Worm (Caenorhabditis elegans) whole organism, early embryonic: ENCODE data around the gene D1086.9.

Source experiments
- F13C5.2 ChIP-seq: sonication (generic microtip); optimal IDR thresholded peaks from 2 replicates; lab custom pipeline; 2017; ENCODE audit warnings: mild to moderate bottlenecking, missing genetic modification characterization, inconsistent platforms, missing compliant biosample characterization
- aly-1 ChIP-seq: sonication (generic microtip); optimal IDR thresholded peaks from 2 replicates; lab custom pipeline; 2016; ENCODE audit warnings: missing genetic modification characterization, missing compliant biosample characterization
- ama-1 ChIP-seq: fragments of 150-350 bp; optimal IDR thresholded peaks from 2 replicates; lab custom pipeline; 2014
- ceh-36 ChIP-seq: sonication (generic microtip); optimal IDR thresholded peaks from 2 replicates; lab custom pipeline; 2016; ENCODE audit warnings: missing genetic modification characterization, inconsistent platforms, missing compliant biosample characterization
- ets-7 ChIP-seq: sonication (generic microtip); optimal IDR thresholded peaks from 2 replicates; lab custom pipeline; 2016; ENCODE audit warnings: missing genotype, missing genetic modification characterization, missing compliant biosample characterization
- flt-1 ChIP-seq: fragments of 200-800 bp; sonication (Bioruptor generic); IDR thresholded peaks from 2 replicates; pipeline ENCODE4 v1.3.6; 2022; ENCODE audit warnings: missing genetic modification characterization, missing compliant biosample characterization
- hmg-4 ChIP-seq: fragments of 200-800 bp; sonication (Bioruptor generic); optimal IDR thresholded peaks from 2 replicates; lab custom pipeline; 2018; ENCODE audit warnings: mild to moderate bottlenecking, missing genetic modification characterization, missing compliant biosample characterization
- hnd-1 ChIP-seq: sonication (generic microtip); optimal IDR thresholded peaks from 2 replicates; lab custom pipeline; 2016; ENCODE audit warnings: missing genetic modification characterization, missing compliant biosample characterization
- scrt-1 ChIP-seq: fragments of 200-800 bp; sonication (Bioruptor generic); IDR thresholded peaks from 2 replicates; pipeline ENCODE4 v1.3.6; 2022; ENCODE audit warnings: missing genetic modification characterization, missing compliant biosample characterization
- sea-1 ChIP-seq: fragments of 200-800 bp; sonication (Bioruptor generic); conservative IDR thresholded peaks from 2 replicates; pipeline ENCODE4 v1.3.6; 2022; ENCODE audit warnings: missing genetic modification characterization, missing compliant biosample characterization
- tra-4 ChIP-seq: sonication (generic microtip); optimal IDR thresholded peaks from 2 replicates; lab custom pipeline; 2017; ENCODE audit warnings: missing genetic modification characterization, missing compliant biosample characterization

DNA sequence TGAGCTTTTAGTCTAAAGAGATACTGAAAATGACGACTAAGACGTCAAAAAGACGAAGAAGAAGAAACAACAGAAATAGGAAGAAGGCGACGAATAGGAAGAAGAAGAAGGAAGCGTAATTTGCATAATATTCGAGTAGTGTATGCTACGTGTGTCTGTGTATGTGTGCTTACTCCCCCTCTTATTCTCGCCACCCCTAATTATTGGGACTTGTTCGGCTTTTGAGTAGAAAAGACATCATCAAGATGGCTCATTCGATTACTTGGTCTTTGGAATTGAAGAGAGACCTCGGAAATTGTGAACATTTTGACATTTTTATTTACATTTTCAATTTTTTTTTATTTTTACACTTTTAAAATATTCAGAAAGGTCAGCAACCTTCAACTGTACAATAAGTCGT, 26.2 kb downstream of the D1086.9 start:
- TF ChIP-seq F13C5.2 (tag; lab: Kevin White, UChicago) (no peak), ama-1 (lab: Kevin White, UChicago) (no peak), hmg-4 (GFP tag; lab: Kevin White, UChicago) (no peak), hnd-1 (tag; lab: Kevin White, UChicago) (no peak), ceh-36 (no peak), scrt-1 (GFP tag; lab: Robert Waterston, UW) (no peak), flt-1 (GFP tag; lab: Robert Waterston, UW) (no peak), tra-4 (tag; lab: Kevin White, UChicago) (no peak), sea-1 (GFP tag; lab: Robert Waterston, UW) (no peak), aly-1 (tag; lab: Kevin White, UChicago) (no peak), ets-7 (tag; lab: Kevin White, UChicago) (no peak)
